Fruit fly (Drosophila melanogaster): ENCODE results near the gene Gs1.

Gs1 gene

dm6 chr2L:121456-121831 lies 10.4 kb upstream of the Gs1 start, which contains the start of gene CG4822:
CG4822 (minus strand) TSS chr2L:121754.
- no peak for TF ChIP-seq CG11294 (GFP tag; IDR thresholded peaks at IDR 0.05)
- TF ChIP-seq CG10669 (GFP tag; optimal IDR thresholded peaks at IDR 0.05) = no peak
- TF ChIP-seq CG9139 (GFP tag; optimal IDR thresholded peaks at IDR 0.05) = no peak
- peak; percentile 52; the same call in 1 of the 2 replicates for TF ChIP-seq CG15336 (GFP tag; IDR thresholded peaks at IDR 0.05)
- TF ChIP-seq fkh (GFP tag; optimal IDR thresholded peaks at IDR 0.05) = peak; percentile 30
- no peak for TF ChIP-seq CG11902 (GFP tag; optimal IDR thresholded peaks at IDR 0.05)
- TF ChIP-seq CG4318 (GFP tag; optimal IDR thresholded peaks at IDR 0.05) = no peak
- peak; percentile 58; the same call in 2 of the 3 replicates for TF ChIP-seq CG6163 (GFP tag; IDR thresholded peaks at IDR 0.05)
- peak; percentile 61; the same call in 2 of the 3 replicates for TF ChIP-seq CG8119 (GFP tag; IDR thresholded peaks at IDR 0.05)
- TF ChIP-seq CG34406 (GFP tag; optimal IDR thresholded peaks at IDR 0.05) = no peak
- peak; percentile 44 for TF ChIP-seq CG16779 (tag; optimal IDR thresholded peaks at IDR 0.05)
- TF ChIP-seq CG6276 (GFP tag; optimal IDR thresholded peaks at IDR 0.05) = no peak
- TF ChIP-seq Lpt (GFP tag; optimal IDR thresholded peaks at IDR 0.05) = peak; percentile 80
- TF ChIP-seq CG8319 (GFP tag; optimal IDR thresholded peaks at IDR 0.05) = no peak
- TF ChIP-seq ss (GFP tag; optimal IDR thresholded peaks at IDR 0.05) = peak; percentile 10 to 23
- no peak for TF ChIP-seq cyc (GFP tag; optimal IDR thresholded peaks at IDR 0.05)

- TF ChIP-seq eg (GFP tag; IDR thresholded peaks at IDR 0.05) (no peak), Eip78C (GFP tag) (peak; percentile 68)
Measured at dm6 chr2L:122167-123006, 9.5 kb upstream of the Gs1 start.

dm6 chr2L:123007-123327 lies 8.9 kb upstream of the Gs1 start:
- TF ChIP-seq Sox102F (GFP tag; optimal IDR thresholded peaks at IDR 0.05) (no peak), acj6 (GFP tag; optimal IDR thresholded peaks at IDR 0.05) (no peak), Met (GFP tag; optimal IDR thresholded peaks at IDR 0.05) (no peak), Sox14 (GFP tag; optimal IDR thresholded peaks at IDR 0.05) (no peak), CG6808 (GFP tag; optimal IDR thresholded peaks at IDR 0.05) (no peak), CG11294 (GFP tag; IDR thresholded peaks at IDR 0.05) (no peak), CG31627 (GFP tag; optimal IDR thresholded peaks at IDR 0.05) (no peak), net (GFP tag; optimal IDR thresholded peaks at IDR 0.05) (no peak), Blimp-1 (GFP tag; optimal IDR thresholded peaks at IDR 0.05) (no peak), Hr4 (GFP tag; optimal IDR thresholded peaks at IDR 0.05) (no peak), CG7368 (GFP tag; optimal IDR thresholded peaks at IDR 0.05) (no peak), lz (GFP tag; optimal IDR thresholded peaks at IDR 0.05) (no peak), CG6163 (GFP tag; IDR thresholded peaks at IDR 0.05) (no peak)

dm6 chr2L:125364-126252 lies 6.3 kb upstream of the Gs1 start:
- no peak for TF ChIP-seq spab (GFP tag; optimal IDR thresholded peaks at IDR 0.05)
- peak; percentile 7 for TF ChIP-seq fkh (GFP tag; optimal IDR thresholded peaks at IDR 0.05)
- no peak for TF ChIP-seq CG9139 (GFP tag; optimal IDR thresholded peaks at IDR 0.05)
- no peak for TF ChIP-seq CG8632 (GFP tag; optimal IDR thresholded peaks at IDR 0.05)
- no peak for TF ChIP-seq Sox15 (GFP tag; optimal IDR thresholded peaks at IDR 0.05)
- peak; percentile 20 for TF ChIP-seq vri (GFP tag; optimal IDR thresholded peaks at IDR 0.05)
- TF ChIP-seq fd59A (GFP tag; optimal IDR thresholded peaks at IDR 0.05) = no peak
- TF ChIP-seq Eip78C (GFP tag) = peak; percentile 60
- peak; percentile 41 for TF ChIP-seq CG6276 (GFP tag; optimal IDR thresholded peaks at IDR 0.05)
- peak; percentile 91 for TF ChIP-seq svp (GFP tag)
- TF ChIP-seq Eip93F (GFP tag; optimal IDR thresholded peaks at IDR 0.05) = no peak
- no peak for TF ChIP-seq lz (GFP tag; optimal IDR thresholded peaks at IDR 0.05)
- no peak for TF ChIP-seq CG11902 (GFP tag; optimal IDR thresholded peaks at IDR 0.05)
